Worm (Caenorhabditis elegans) whole organism, L1 larva: Measurements from ENCODE around the gene trpp-9.
A peak's percentile ranks its signal among the peaks of the same experiment; 100 is the strongest.

Experiments
- C16A3.4 ChIP-seq: fragments of 150-350 bp; optimal IDR thresholded peaks from 2 replicates; lab custom pipeline; 2014; ENCODE audit warnings: missing biosample characterization, missing genetic modification characterization
- ces-1 ChIP-seq: fragments of 150-350 bp; optimal IDR thresholded peaks from 2 replicates; lab custom pipeline; 2014; ENCODE audit warnings: missing biosample characterization, missing genetic modification reagents, missing genetic modification characterization
- dsc-1 ChIP-seq: sonication (generic microtip); optimal IDR thresholded peaks from 2 replicates; lab custom pipeline; 2016; ENCODE audit warnings: mild to moderate bottlenecking, missing genetic modification characterization, missing compliant biosample characterization
- efl-1 ChIP-seq, 4 experiments: fragments of 150-350 bp; optimal IDR thresholded peaks in 3 of 4; peaks in 1 of 4; 1 replicate in 1 of 4; 2 replicates in 3 of 4; lab custom pipeline; 2014; ENCODE audit warnings: missing biosample characterization in 2 of 4, missing genetic modification characterization in 2 of 4, missing genetic modification reagents in 2 of 4
- hlh-4 ChIP-seq: sonication (generic microtip); optimal IDR thresholded peaks from 2 replicates; lab custom pipeline; 2016; ENCODE audit warnings: mild to moderate bottlenecking, missing genetic modification characterization, missing compliant biosample characterization
- lin-14 ChIP-seq: fragments of 200-800 bp; sonication (Bioruptor generic); optimal IDR thresholded peaks from 2 replicates; lab custom pipeline; 2018; ENCODE audit warnings: mild to moderate bottlenecking, missing genetic modification characterization, moderate library complexity, missing compliant biosample characterization
- mdl-1 ChIP-seq, 2 experiments: fragments of 150-350 bp; optimal IDR thresholded peaks; 2 replicates each; lab custom pipeline; 2014 to 2017; ENCODE audit warnings: missing biosample characterization in 2 of 2, missing genetic modification characterization in 2 of 2, inconsistent platforms in 1 of 2
- zip-4 ChIP-seq: fragments of 200-800 bp; sonication (Bioruptor generic); optimal IDR thresholded peaks from 2 replicates; lab custom pipeline; 2018; ENCODE audit warnings: mild to moderate bottlenecking, missing genetic modification characterization, moderate library complexity, missing compliant biosample characterization
- ztf-11 ChIP-seq, 2 experiments: sonication (generic microtip); optimal IDR thresholded peaks; 2 replicates each; lab custom pipeline; 2016 to 2017; ENCODE audit warnings: missing genetic modification characterization in 2 of 2, missing biosample characterization in 1 of 2, missing compliant biosample characterization in 1 of 2

trpp-9 gene

DNA sequence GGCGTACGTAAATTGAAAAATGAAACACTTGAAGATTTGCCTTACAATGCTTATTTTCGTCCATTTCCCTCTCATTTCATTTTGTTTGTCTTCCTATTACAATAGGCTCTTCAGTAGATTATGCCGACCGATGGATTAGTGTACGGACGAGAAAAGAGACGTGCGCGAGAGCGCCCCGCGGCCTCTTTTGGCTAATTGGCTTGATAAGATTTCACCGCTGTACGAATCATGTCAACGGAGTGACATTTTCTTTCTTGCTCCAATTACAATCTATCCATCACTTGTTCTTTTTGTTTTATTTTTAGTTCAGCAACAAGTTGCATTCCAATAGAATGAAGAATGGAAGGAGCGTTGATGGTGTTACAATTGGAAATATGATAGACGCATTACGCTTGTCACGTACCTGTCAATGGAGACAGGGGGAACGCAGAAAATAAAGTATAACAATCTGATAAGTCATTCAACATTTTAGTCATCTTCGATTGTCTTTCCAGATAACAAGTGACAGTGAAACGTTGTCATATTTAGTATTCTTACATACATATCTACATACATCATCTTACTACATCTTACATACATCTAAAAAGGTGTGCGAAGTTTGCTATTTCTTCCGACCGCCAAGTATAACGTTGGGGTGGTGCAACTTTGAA is 44.5 kb downstream of the trpp-9 start:
- TF ChIP-seq ces-1 (GFP tag; lab: Kevin White, UChicago) (no peak), lin-14 (peak; percentile 36), dsc-1 (tag; lab: Kevin White, UChicago) (peak; percentile 78), mdl-1 (tag; optimal IDR thresholded peaks at IDR 0.05; lab: Kevin White, UChicago) (no peak), C16A3.4 (tag; lab: Kevin White, UChicago) (no peak), ztf-11 (tag; optimal IDR thresholded peaks at IDR 0.05; lab: Kevin White, UChicago) (no peak), hlh-4 (no peak), efl-1 (optimal IDR thresholded peaks at IDR 0.05; lab: Kevin White, UChicago) (no peak), efl-1 (GFP tag; optimal IDR thresholded peaks at IDR 0.05 in 1 of 2; lab: Kevin White, UChicago) (peak in 1 of 2 experiments; percentile 44)

ce11 chrX:11617387-11617786 is 53.7 kb downstream of the trpp-9 start, which contains the start of gene F52D10.4:
Gene F52D10.4, plus strand, starts transcription at chrX:11617470.
- TF ChIP-seq zip-4 (GFP tag; lab: Kevin White, UChicago) (no peak), efl-1 (optimal IDR thresholded peaks at IDR 0.05; lab: Kevin White, UChicago) (no peak), efl-1 (GFP tag; optimal IDR thresholded peaks at IDR 0.05 in 1 of 2; lab: Kevin White, UChicago) (peak in 1 of 2 experiments; percentile 57)
